Worm (Caenorhabditis elegans) whole organism, L4/young adult: ENCODE measurements around the gene C54F6.6.

ENCODE experiments used
- dao-5 ChIP-seq: sonication (generic microtip); optimal IDR thresholded peaks from 2 replicates; lab custom pipeline; 2016; ENCODE audit warnings: missing genotype, missing genetic modification characterization, moderate library complexity, missing compliant biosample characterization
- him-1 ChIP-seq: sonication (generic microtip); optimal IDR thresholded peaks from 2 replicates; lab custom pipeline; 2016; ENCODE audit warnings: missing genotype, missing genetic modification reagents, missing genetic modification characterization, missing compliant biosample characterization

DNA sequence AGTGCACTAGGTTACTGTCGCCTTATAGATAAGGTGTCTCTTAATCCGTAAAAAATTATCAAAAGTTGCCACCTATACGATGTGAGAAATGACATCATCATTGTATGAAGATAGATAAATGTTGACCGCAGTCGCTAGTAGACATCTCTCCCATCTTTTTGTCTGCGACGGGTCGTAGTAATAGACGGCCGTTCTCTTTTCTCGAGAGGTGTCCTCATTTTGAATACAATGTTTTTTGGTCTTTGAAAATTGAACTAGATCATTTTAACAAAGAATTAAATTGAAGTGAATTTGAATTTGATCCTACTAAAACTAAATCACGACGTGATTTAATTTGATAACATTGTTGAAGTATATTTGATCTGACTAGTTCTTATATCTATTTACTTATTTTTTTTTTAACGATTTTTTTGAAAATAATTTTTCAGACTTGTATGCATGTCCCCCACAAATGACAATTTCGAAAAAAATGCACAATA, 14.9 kb upstream of the C54F6.6 start, which contains the start of the genes str-31 and nhr-172:
- TF ChIP-seq him-1 (tag; lab: Kevin White, UChicago) (no peak), dao-5 (tag; lab: Kevin White, UChicago) (no peak)
